Fruit fly (Drosophila melanogaster) whole organism, prepupa: ENCODE data around the gene CG31827.

Experiments
- CG11294 ChIP-seq: fragments of 200-800 bp; sonication (Bioruptor generic); IDR thresholded peaks from 2 replicates; pipeline ENCODE4 v1.3.6; 2022; ENCODE audit warnings: missing biosample characterization, missing genetic modification characterization
- CG11902 ChIP-seq: fragments of 200-800 bp; sonication (Bioruptor generic); optimal IDR thresholded peaks from 3 replicates; lab custom pipeline; 2016; ENCODE audit warnings: missing biosample characterization, missing genetic modification characterization
- CG1621 ChIP-seq: fragments of 200-800 bp; sonication (Bioruptor generic); optimal IDR thresholded peaks from 3 replicates; lab custom pipeline; 2018; ENCODE audit warnings: missing biosample characterization, mild to moderate bottlenecking, missing genetic modification characterization
- CG3032 ChIP-seq: fragments of 200-800 bp; optimal IDR thresholded peaks from 2 replicates; lab custom pipeline; 2019; ENCODE audit warnings: missing biosample characterization, mild to moderate bottlenecking, missing genetic modification characterization, moderate library complexity
- CG34406 ChIP-seq: fragments of 200-800 bp; sonication (Bioruptor generic); optimal IDR thresholded peaks from 3 replicates; lab custom pipeline; 2016; ENCODE audit warnings: missing biosample characterization, missing genetic modification characterization
- CG4318 ChIP-seq: fragments of 200-800 bp; sonication (Bioruptor generic); optimal IDR thresholded peaks from 3 replicates; lab custom pipeline; 2017; ENCODE audit warnings: missing biosample characterization, mild to moderate bottlenecking, missing genetic modification characterization
- CG6163 ChIP-seq: fragments of 200-800 bp; sonication (Bioruptor generic); IDR thresholded peaks from 3 replicates; pipeline ENCODE4 v1.3.6; 2022; ENCODE audit warnings: missing biosample characterization, missing genetic modification characterization
- CG6276 ChIP-seq: fragments of 200-800 bp; sonication (Bioruptor generic); optimal IDR thresholded peaks from 2 replicates; lab custom pipeline; 2017; ENCODE audit warnings: missing biosample characterization, mild to moderate bottlenecking, missing genetic modification characterization
- CG6854 ChIP-seq: fragments of 200-800 bp; sonication (Bioruptor generic); optimal IDR thresholded peaks from 2 replicates; lab custom pipeline; 2017; ENCODE audit warnings: missing biosample characterization, mild to moderate bottlenecking, missing genetic modification characterization
- CG7368 ChIP-seq: fragments of 200-800 bp; sonication (Bioruptor generic); optimal IDR thresholded peaks from 3 replicates; lab custom pipeline; 2016; ENCODE audit warnings: missing biosample characterization, missing genetic modification characterization
- CG8119 ChIP-seq: fragments of 200-800 bp; sonication (Bioruptor generic); IDR thresholded peaks from 3 replicates; pipeline ENCODE4 v1.3.6; 2022; ENCODE audit warnings: missing biosample characterization, missing genetic modification characterization
- CG8319 ChIP-seq: fragments of 200-800 bp; sonication (Bioruptor generic); optimal IDR thresholded peaks from 3 replicates; lab custom pipeline; 2016; ENCODE audit warnings: missing biosample characterization, missing genetic modification characterization
- CG8632 ChIP-seq: fragments of 200-800 bp; sonication (Bioruptor generic); optimal IDR thresholded peaks from 3 replicates; lab custom pipeline; 2016; ENCODE audit warnings: missing biosample characterization, missing genetic modification characterization
- Eip78C ChIP-seq: fragments of 200-800 bp; sonication (Bioruptor generic); peaks from one replicate; lab custom pipeline; 2016; ENCODE audit warnings: missing biosample characterization, missing genetic modification characterization
- Eip93F ChIP-seq: fragments of 200-800 bp; sonication (Bioruptor generic); optimal IDR thresholded peaks from 2 replicates; lab custom pipeline; 2016; ENCODE audit warnings: missing biosample characterization, mild to moderate bottlenecking, missing genetic modification characterization
- Ets21C ChIP-seq: fragments of 200-800 bp; sonication (Bioruptor generic); optimal IDR thresholded peaks from 3 replicates; lab custom pipeline; 2016; ENCODE audit warnings: missing biosample characterization, missing genetic modification characterization
- Gug ChIP-seq: fragments of 200-800 bp; sonication (Bioruptor generic); IDR thresholded peaks from 2 replicates; pipeline ENCODE4 v1.3.6; 2022; ENCODE audit warnings: missing biosample characterization, missing genetic modification characterization
- Hr38 ChIP-seq: sonication (Bioruptor generic); optimal IDR thresholded peaks from 2 replicates; lab custom pipeline; 2016; ENCODE audit warnings: missing biosample characterization, missing genetic modification characterization
- Hr39 ChIP-seq: fragments of 200-800 bp; sonication (Bioruptor generic); optimal IDR thresholded peaks from 2 replicates; lab custom pipeline; 2016; ENCODE audit warnings: missing biosample characterization, missing genetic modification characterization
- Hr4 ChIP-seq: fragments of 200-800 bp; sonication (Bioruptor generic); optimal IDR thresholded peaks from 3 replicates; lab custom pipeline; 2016; ENCODE audit warnings: missing biosample characterization, missing genetic modification characterization
- Lpt ChIP-seq: fragments of 200-800 bp; sonication (Bioruptor generic); optimal IDR thresholded peaks from 3 replicates; lab custom pipeline; 2016; ENCODE audit warnings: missing biosample characterization, missing genetic modification characterization
- Met ChIP-seq: fragments of 200-800 bp; sonication (Bioruptor generic); optimal IDR thresholded peaks from 3 replicates; lab custom pipeline; 2016; ENCODE audit warnings: missing biosample characterization, missing genetic modification characterization
- OdsH ChIP-seq: fragments of 200-800 bp; sonication (Bioruptor generic); optimal IDR thresholded peaks from 3 replicates; lab custom pipeline; 2016; ENCODE audit warnings: missing biosample characterization, missing genetic modification characterization
- Smox ChIP-seq: fragments of 200-800 bp; sonication (Bioruptor generic); optimal IDR thresholded peaks from 3 replicates; lab custom pipeline; 2016; ENCODE audit warnings: missing biosample characterization, missing genetic modification characterization
- Sox102F ChIP-seq: fragments of 200-800 bp; sonication (Bioruptor generic); optimal IDR thresholded peaks from 2 replicates; lab custom pipeline; 2016; ENCODE audit warnings: missing biosample characterization, mild to moderate bottlenecking, missing genetic modification characterization
- Sox14 ChIP-seq: fragments of 200-800 bp; sonication (Bioruptor generic); optimal IDR thresholded peaks from 3 replicates; lab custom pipeline; 2016; ENCODE audit warnings: missing biosample characterization, missing genetic modification characterization
- Sox15 ChIP-seq: fragments of 200-800 bp; sonication (Bioruptor generic); optimal IDR thresholded peaks from 3 replicates; lab custom pipeline; 2016; ENCODE audit warnings: missing biosample characterization, missing genetic modification characterization
- cyc ChIP-seq: fragments of 200-800 bp; sonication (Bioruptor generic); optimal IDR thresholded peaks from 3 replicates; lab custom pipeline; 2016; ENCODE audit warnings: missing biosample characterization, missing genetic modification characterization
- dac ChIP-seq: fragments of 200-800 bp; sonication (Bioruptor generic); optimal IDR thresholded peaks from 2 replicates; lab custom pipeline; 2017; ENCODE audit warnings: missing biosample characterization, mild to moderate bottlenecking, missing genetic modification characterization
- dsx ChIP-seq: fragments of 200-800 bp; optimal IDR thresholded peaks from 3 replicates; lab custom pipeline; 2019; ENCODE audit warnings: missing biosample characterization, mild to moderate bottlenecking, missing genetic modification characterization, moderate library complexity; ENCODE audit not compliant: poor library complexity, severe bottlenecking
- eg ChIP-seq: fragments of 200-800 bp; sonication (Bioruptor generic); IDR thresholded peaks from 3 replicates; pipeline ENCODE4 v1.3.6; 2022; ENCODE audit warnings: missing biosample characterization, missing genetic modification characterization
- esn ChIP-seq: fragments of 200-800 bp; sonication (Bioruptor generic); optimal IDR thresholded peaks from 2 replicates; lab custom pipeline; 2016; ENCODE audit warnings: missing biosample characterization, mild to moderate bottlenecking, missing genetic modification characterization, moderate library complexity
- fd59A ChIP-seq: fragments of 200-800 bp; sonication (Bioruptor generic); optimal IDR thresholded peaks from 2 replicates; lab custom pipeline; 2017; ENCODE audit warnings: missing biosample characterization, mild to moderate bottlenecking, missing genetic modification characterization, missing genetic modification reagents
- fd85E ChIP-seq: fragments of 200-800 bp; sonication (Bioruptor generic); optimal IDR thresholded peaks from 3 replicates; lab custom pipeline; 2016; ENCODE audit warnings: missing biosample characterization, missing genetic modification characterization
- fkh ChIP-seq: fragments of 200-800 bp; sonication (Bioruptor generic); optimal IDR thresholded peaks from 3 replicates; lab custom pipeline; 2017; ENCODE audit warnings: missing biosample characterization, mild to moderate bottlenecking, missing genetic modification characterization, moderate library complexity
- net ChIP-seq: fragments of 200-800 bp; sonication (Bioruptor generic); optimal IDR thresholded peaks from 3 replicates; lab custom pipeline; 2016; ENCODE audit warnings: missing biosample characterization, missing genetic modification characterization
- pdm3 ChIP-seq: fragments of 200-800 bp; sonication (Bioruptor generic); optimal IDR thresholded peaks from 3 replicates; lab custom pipeline; 2016; ENCODE audit warnings: missing biosample characterization, missing genetic modification characterization
- spab ChIP-seq: fragments of 200-800 bp; sonication (Bioruptor generic); optimal IDR thresholded peaks from 2 replicates; lab custom pipeline; 2017; ENCODE audit warnings: missing biosample characterization, mild to moderate bottlenecking, missing genetic modification characterization, missing genetic modification reagents
- ss ChIP-seq, 2 experiments: fragments of 200-800 bp; sonication (Bioruptor generic); optimal IDR thresholded peaks; 2 replicates in 1 of 2; 3 replicates in 1 of 2; lab custom pipeline; 2017 to 2018; ENCODE audit warnings: mild to moderate bottlenecking in 2 of 2, missing biosample characterization in 2 of 2, missing genetic modification characterization in 2 of 2, moderate library complexity in 1 of 2
- svp ChIP-seq: fragments of 200-800 bp; sonication (Bioruptor generic); peaks from one replicate; lab custom pipeline; 2016; ENCODE audit warnings: missing biosample characterization, missing genetic modification characterization
- vri ChIP-seq: fragments of 200-800 bp; sonication (Bioruptor generic); optimal IDR thresholded peaks from 3 replicates; lab custom pipeline; 2016; ENCODE audit warnings: missing biosample characterization, mild to moderate bottlenecking, missing genetic modification characterization

Gene CG31827

dm6 chr2L:15743578-15743977 lies 38.6 kb downstream of the CG31827 start (continued):
- TF ChIP-seq CG11902 (GFP tag; lab: Kevin White, UChicago) (peak; percentile 53), Sox15 (GFP tag; lab: Kevin White, UChicago) (peak; percentile 91), Eip78C (GFP tag; lab: Kevin White, UChicago) (peak; percentile 88), Lpt (GFP tag; lab: Kevin White, UChicago) (peak; percentile 69), svp (GFP tag; lab: Kevin White, UChicago) (peak; percentile 91), cyc (GFP tag; lab: Kevin White, UChicago) (peak; percentile 48), dac (no peak), Eip93F (GFP tag; lab: Kevin White, UChicago) (peak; percentile 59)

dm6 chr2L:15745036-15745854 lies 40.3 kb downstream of the CG31827 start:
- TF ChIP-seq Hr4 (GFP tag; lab: Kevin White, UChicago) (no peak), Sox102F (GFP tag; lab: Kevin White, UChicago) (peak; percentile 14), Eip78C (GFP tag; lab: Kevin White, UChicago) (peak; percentile 65), Hr38 (GFP tag; lab: Kevin White, UChicago) (no peak), dsx (GFP tag; lab: Kevin White, UChicago) (peak; percentile 2), CG8119 (GFP tag; lab: Robert Waterston, UW) (no peak), CG6163 (GFP tag; lab: Robert Waterston, UW) (peak; percentile 40; the same call in 1 of the 3 replicates), Sox14 (peak; percentile 65), CG4318 (GFP tag; lab: Kevin White, UChicago) (no peak), ss (GFP tag; optimal IDR thresholded peaks at IDR 0.05; lab: Kevin White, UChicago) (peak; percentile 11 to 21)

dm6 chr2L:15745989-15746388 lies 41.0 kb downstream of the CG31827 start:
- TF ChIP-seq CG11902 (GFP tag; lab: Kevin White, UChicago) = no peak
- TF ChIP-seq Met (GFP tag; lab: Kevin White, UChicago) = no peak
- no peak for TF ChIP-seq CG34406
- TF ChIP-seq Smox (GFP tag; lab: Kevin White, UChicago) = no peak
- TF ChIP-seq CG3032 (tag; lab: Kevin White, UChicago) = no peak
- no peak for TF ChIP-seq Eip78C (GFP tag; lab: Kevin White, UChicago)
- TF ChIP-seq net (GFP tag; lab: Kevin White, UChicago) = no peak
- TF ChIP-seq pdm3 (GFP tag; lab: Kevin White, UChicago) = no peak
- TF ChIP-seq CG4318 (GFP tag; lab: Kevin White, UChicago) = no peak
- no peak for TF ChIP-seq Sox14
- no peak for TF ChIP-seq CG6276
- no peak for TF ChIP-seq OdsH (GFP tag; lab: Kevin White, UChicago)
- no peak for TF ChIP-seq Hr39 (GFP tag; lab: Kevin White, UChicago)
- no peak for TF ChIP-seq CG7368 (GFP tag; lab: Kevin White, UChicago)
- no peak for TF ChIP-seq CG8319

- TF ChIP-seq eg (GFP tag; lab: Robert Waterston, UW) = no peak; the same call in 1 of the 3 replicates
- TF ChIP-seq Gug (GFP tag; lab: Robert Waterston, UW) = peak; percentile 36; the same call in 1 of the 2 replicates
- no peak for TF ChIP-seq CG11294 (GFP tag; lab: Robert Waterston, UW)
- TF ChIP-seq fd85E = no peak
- peak; percentile 90 for TF ChIP-seq CG34406
- TF ChIP-seq Sox102F (GFP tag; lab: Kevin White, UChicago) = peak; percentile 43
- TF ChIP-seq CG6854 = peak; percentile 49
- TF ChIP-seq CG6276 = no peak
- TF ChIP-seq Sox14 = peak; percentile 56
- TF ChIP-seq Smox (GFP tag; lab: Kevin White, UChicago) = peak; percentile 66
- peak; percentile 39 for TF ChIP-seq Ets21C
- peak; percentile 86 for TF ChIP-seq CG8632 (GFP tag; lab: Kevin White, UChicago)
- TF ChIP-seq CG4318 (GFP tag; lab: Kevin White, UChicago) = peak; percentile 86
- peak; percentile 89 for TF ChIP-seq Eip78C (GFP tag; lab: Kevin White, UChicago)
- peak; percentile 49 for TF ChIP-seq Lpt (GFP tag; lab: Kevin White, UChicago)
- peak; percentile 35 for TF ChIP-seq vri
- TF ChIP-seq spab (GFP tag; lab: Kevin White, UChicago) = peak; percentile 70
- TF ChIP-seq pdm3 (GFP tag; lab: Kevin White, UChicago) = peak; percentile 66
- TF ChIP-seq CG1621 (tag; lab: Kevin White, UChicago) = peak; percentile 20
- peak; percentile 86 for TF ChIP-seq OdsH (GFP tag; lab: Kevin White, UChicago)
- TF ChIP-seq CG11902 (GFP tag; lab: Kevin White, UChicago) = peak; percentile 74
- TF ChIP-seq fd59A (GFP tag; lab: Kevin White, UChicago) = peak; percentile 55
- peak; percentile 82 for TF ChIP-seq esn
- peak; percentile 70 for TF ChIP-seq fkh (GFP tag; lab: Kevin White, UChicago)
- TF ChIP-seq svp (GFP tag; lab: Kevin White, UChicago) = peak; percentile 78
These were observed 41.8 kb downstream of the CG31827 start for dm6 chr2L:15746600-15747393.
